Fruit fly (Drosophila melanogaster) whole organism, prepupa: Measurements from ENCODE around the gene CG32647.
A peak's percentile ranks its signal among the peaks of the same experiment; 100 is the strongest.

Source experiments
- Blimp-1 ChIP-seq: fragments of 200-800 bp; sonication (Bioruptor generic); optimal IDR thresholded peaks from 3 replicates; lab custom pipeline; 2017; ENCODE audit warnings: missing biosample characterization, missing genetic modification characterization, mild to moderate bottlenecking, moderate library complexity, missing genetic modification reagents
- CG10631 ChIP-seq: fragments of 200-800 bp; sonication (Bioruptor generic); optimal IDR thresholded peaks from 2 replicates; lab custom pipeline; 2016; ENCODE audit warnings: missing biosample characterization, missing genetic modification characterization
- CG10669 ChIP-seq: fragments of 200-800 bp; sonication (Bioruptor generic); optimal IDR thresholded peaks from 3 replicates; lab custom pipeline; 2018; ENCODE audit warnings: missing biosample characterization, mild to moderate bottlenecking, missing genetic modification characterization, moderate library complexity
- CG11294 ChIP-seq: fragments of 200-800 bp; sonication (Bioruptor generic); IDR thresholded peaks from 2 replicates; pipeline ENCODE4 v1.3.6; 2022; ENCODE audit warnings: missing biosample characterization, missing genetic modification characterization
- CG11902 ChIP-seq: fragments of 200-800 bp; sonication (Bioruptor generic); optimal IDR thresholded peaks from 3 replicates; lab custom pipeline; 2016; ENCODE audit warnings: missing biosample characterization, missing genetic modification characterization
- CG15336 ChIP-seq: fragments of 200-800 bp; sonication (Bioruptor generic); IDR thresholded peaks from 2 replicates; pipeline ENCODE4 v1.3.6; 2022; ENCODE audit warnings: missing biosample characterization, missing genetic modification characterization
- CG16779 ChIP-seq: fragments of 200-800 bp; sonication (Bioruptor generic); optimal IDR thresholded peaks from 3 replicates; lab custom pipeline; 2017; ENCODE audit warnings: missing biosample characterization, mild to moderate bottlenecking, missing genetic modification characterization
- CG31627 ChIP-seq: fragments of 200-800 bp; sonication (Bioruptor generic); optimal IDR thresholded peaks from 3 replicates; lab custom pipeline; 2016; ENCODE audit warnings: missing biosample characterization, missing genetic modification characterization
- CG32006 ChIP-seq: fragments of 200-800 bp; sonication (Bioruptor generic); optimal IDR thresholded peaks from 3 replicates; lab custom pipeline; 2017; ENCODE audit warnings: missing biosample characterization, mild to moderate bottlenecking, missing genetic modification characterization
- CG3919 ChIP-seq: fragments of 200-800 bp; sonication (Bioruptor generic); optimal IDR thresholded peaks from 3 replicates; lab custom pipeline; 2016; ENCODE audit warnings: missing biosample characterization, missing genetic modification characterization
- CG4318 ChIP-seq: fragments of 200-800 bp; sonication (Bioruptor generic); optimal IDR thresholded peaks from 3 replicates; lab custom pipeline; 2017; ENCODE audit warnings: missing biosample characterization, mild to moderate bottlenecking, missing genetic modification characterization
- CG6163 ChIP-seq: fragments of 200-800 bp; sonication (Bioruptor generic); IDR thresholded peaks from 3 replicates; pipeline ENCODE4 v1.3.6; 2022; ENCODE audit warnings: missing biosample characterization, missing genetic modification characterization
- CG6276 ChIP-seq: fragments of 200-800 bp; sonication (Bioruptor generic); optimal IDR thresholded peaks from 2 replicates; lab custom pipeline; 2017; ENCODE audit warnings: missing biosample characterization, mild to moderate bottlenecking, missing genetic modification characterization
- CG6808 ChIP-seq: fragments of 200-800 bp; sonication (Bioruptor generic); optimal IDR thresholded peaks from 3 replicates; lab custom pipeline; 2017; ENCODE audit warnings: missing biosample characterization, missing genetic modification characterization, mild to moderate bottlenecking, moderate library complexity, missing genetic modification reagents
- CG6854 ChIP-seq: fragments of 200-800 bp; sonication (Bioruptor generic); optimal IDR thresholded peaks from 2 replicates; lab custom pipeline; 2017; ENCODE audit warnings: missing biosample characterization, mild to moderate bottlenecking, missing genetic modification characterization
- CG7368 ChIP-seq: fragments of 200-800 bp; sonication (Bioruptor generic); optimal IDR thresholded peaks from 3 replicates; lab custom pipeline; 2016; ENCODE audit warnings: missing biosample characterization, missing genetic modification characterization
- CG8119 ChIP-seq: fragments of 200-800 bp; sonication (Bioruptor generic); IDR thresholded peaks from 3 replicates; pipeline ENCODE4 v1.3.6; 2022; ENCODE audit warnings: missing biosample characterization, missing genetic modification characterization
- CG8319 ChIP-seq: fragments of 200-800 bp; sonication (Bioruptor generic); optimal IDR thresholded peaks from 3 replicates; lab custom pipeline; 2016; ENCODE audit warnings: missing biosample characterization, missing genetic modification characterization
- CG8632 ChIP-seq: fragments of 200-800 bp; sonication (Bioruptor generic); optimal IDR thresholded peaks from 3 replicates; lab custom pipeline; 2016; ENCODE audit warnings: missing biosample characterization, missing genetic modification characterization
- CG9139 ChIP-seq: fragments of 200-800 bp; sonication (Bioruptor generic); optimal IDR thresholded peaks from 3 replicates; lab custom pipeline; 2017; ENCODE audit warnings: missing biosample characterization, mild to moderate bottlenecking, missing genetic modification characterization
- Eip75B ChIP-seq: fragments of 200-800 bp; sonication (Bioruptor generic); optimal IDR thresholded peaks from 3 replicates; lab custom pipeline; 2016; ENCODE audit warnings: missing biosample characterization, missing genetic modification characterization
- Eip93F ChIP-seq: fragments of 200-800 bp; sonication (Bioruptor generic); optimal IDR thresholded peaks from 2 replicates; lab custom pipeline; 2016; ENCODE audit warnings: missing biosample characterization, mild to moderate bottlenecking, missing genetic modification characterization
- Ets21C ChIP-seq: fragments of 200-800 bp; sonication (Bioruptor generic); optimal IDR thresholded peaks from 3 replicates; lab custom pipeline; 2016; ENCODE audit warnings: missing biosample characterization, missing genetic modification characterization
- Ets96B ChIP-seq: fragments of 200-800 bp; optimal IDR thresholded peaks from 2 replicates; lab custom pipeline; 2019; ENCODE audit warnings: missing biosample characterization, mild to moderate bottlenecking, missing genetic modification characterization, moderate library complexity
- Gug ChIP-seq: fragments of 200-800 bp; sonication (Bioruptor generic); IDR thresholded peaks from 2 replicates; pipeline ENCODE4 v1.3.6; 2022; ENCODE audit warnings: missing biosample characterization, missing genetic modification characterization
- Hr38 ChIP-seq: sonication (Bioruptor generic); optimal IDR thresholded peaks from 2 replicates; lab custom pipeline; 2016; ENCODE audit warnings: missing biosample characterization, missing genetic modification characterization
- Hr4 ChIP-seq: fragments of 200-800 bp; sonication (Bioruptor generic); optimal IDR thresholded peaks from 3 replicates; lab custom pipeline; 2016; ENCODE audit warnings: missing biosample characterization, missing genetic modification characterization
- Lpt ChIP-seq: fragments of 200-800 bp; sonication (Bioruptor generic); optimal IDR thresholded peaks from 3 replicates; lab custom pipeline; 2016; ENCODE audit warnings: missing biosample characterization, missing genetic modification characterization
- Met ChIP-seq: fragments of 200-800 bp; sonication (Bioruptor generic); optimal IDR thresholded peaks from 3 replicates; lab custom pipeline; 2016; ENCODE audit warnings: missing biosample characterization, missing genetic modification characterization
- Smox ChIP-seq: fragments of 200-800 bp; sonication (Bioruptor generic); optimal IDR thresholded peaks from 3 replicates; lab custom pipeline; 2016; ENCODE audit warnings: missing biosample characterization, missing genetic modification characterization
- Sox15 ChIP-seq: fragments of 200-800 bp; sonication (Bioruptor generic); optimal IDR thresholded peaks from 3 replicates; lab custom pipeline; 2016; ENCODE audit warnings: missing biosample characterization, missing genetic modification characterization
- achi ChIP-seq: fragments of 200-800 bp; sonication (Bioruptor generic); optimal IDR thresholded peaks from 3 replicates; lab custom pipeline; 2016; ENCODE audit warnings: missing biosample characterization, missing genetic modification characterization
- dac ChIP-seq: fragments of 200-800 bp; sonication (Bioruptor generic); optimal IDR thresholded peaks from 2 replicates; lab custom pipeline; 2017; ENCODE audit warnings: missing biosample characterization, mild to moderate bottlenecking, missing genetic modification characterization
- dsx ChIP-seq: fragments of 200-800 bp; optimal IDR thresholded peaks from 3 replicates; lab custom pipeline; 2019; ENCODE audit warnings: missing biosample characterization, mild to moderate bottlenecking, missing genetic modification characterization, moderate library complexity; ENCODE audit not compliant: poor library complexity, severe bottlenecking
- eg ChIP-seq: fragments of 200-800 bp; sonication (Bioruptor generic); IDR thresholded peaks from 3 replicates; pipeline ENCODE4 v1.3.6; 2022; ENCODE audit warnings: missing biosample characterization, missing genetic modification characterization
- esn ChIP-seq: fragments of 200-800 bp; sonication (Bioruptor generic); optimal IDR thresholded peaks from 2 replicates; lab custom pipeline; 2016; ENCODE audit warnings: missing biosample characterization, mild to moderate bottlenecking, missing genetic modification characterization, moderate library complexity
- fd59A ChIP-seq: fragments of 200-800 bp; sonication (Bioruptor generic); optimal IDR thresholded peaks from 2 replicates; lab custom pipeline; 2017; ENCODE audit warnings: missing biosample characterization, mild to moderate bottlenecking, missing genetic modification characterization, missing genetic modification reagents
- fd85E ChIP-seq: fragments of 200-800 bp; sonication (Bioruptor generic); optimal IDR thresholded peaks from 3 replicates; lab custom pipeline; 2016; ENCODE audit warnings: missing biosample characterization, missing genetic modification characterization
- lz ChIP-seq: fragments of 200-800 bp; sonication (Bioruptor generic); optimal IDR thresholded peaks from 3 replicates; lab custom pipeline; 2016; ENCODE audit warnings: missing biosample characterization, missing genetic modification characterization
- net ChIP-seq: fragments of 200-800 bp; sonication (Bioruptor generic); optimal IDR thresholded peaks from 3 replicates; lab custom pipeline; 2016; ENCODE audit warnings: missing biosample characterization, missing genetic modification characterization
- pdm3 ChIP-seq: fragments of 200-800 bp; sonication (Bioruptor generic); optimal IDR thresholded peaks from 3 replicates; lab custom pipeline; 2016; ENCODE audit warnings: missing biosample characterization, missing genetic modification characterization
- salr ChIP-seq, 2 experiments: fragments of 200-800 bp; sonication (Bioruptor generic); optimal IDR thresholded peaks; 3 replicates each; lab custom pipeline; 2016 to 2018; ENCODE audit warnings: missing biosample characterization in 2 of 2, missing genetic modification characterization in 2 of 2, mild to moderate bottlenecking in 1 of 2
- spab ChIP-seq: fragments of 200-800 bp; sonication (Bioruptor generic); optimal IDR thresholded peaks from 2 replicates; lab custom pipeline; 2017; ENCODE audit warnings: missing biosample characterization, mild to moderate bottlenecking, missing genetic modification characterization, missing genetic modification reagents
- ss ChIP-seq, 2 experiments: fragments of 200-800 bp; sonication (Bioruptor generic); optimal IDR thresholded peaks; 2 replicates in 1 of 2; 3 replicates in 1 of 2; lab custom pipeline; 2017 to 2018; ENCODE audit warnings: mild to moderate bottlenecking in 2 of 2, missing biosample characterization in 2 of 2, missing genetic modification characterization in 2 of 2, moderate library complexity in 1 of 2
- vri ChIP-seq: fragments of 200-800 bp; sonication (Bioruptor generic); optimal IDR thresholded peaks from 3 replicates; lab custom pipeline; 2016; ENCODE audit warnings: missing biosample characterization, mild to moderate bottlenecking, missing genetic modification characterization

Gene CG32647

dm6 chrX:12750928-12751631 is 33.7 kb downstream of the CG32647 start (continued):
- TF ChIP-seq Ets21C (peak; percentile 99), spab (peak; percentile 100), CG31627 (peak; percentile 100), CG11294 (GFP tag; lab: Robert Waterston, UW) (peak; percentile 100), lz (GFP tag; lab: Kevin White, UChicago) (peak; percentile 100), Gug (peak; percentile 100), Hr4 (GFP tag; lab: Kevin White, UChicago) (peak; percentile 100), Eip93F (GFP tag; lab: Kevin White, UChicago) (peak; percentile 99), salr (GFP tag; optimal IDR thresholded peaks at IDR 0.05; lab: Kevin White, UChicago) (peak; percentile 99 to 100), Eip75B (peak; percentile 100), eg (GFP tag; lab: Robert Waterston, UW) (peak; percentile 100), esn (GFP tag; lab: Kevin White, UChicago) (peak; percentile 100), Sox15 (peak; percentile 99), CG6276 (peak; percentile 100), CG8319 (peak; percentile 100), CG6163 (GFP tag; lab: Robert Waterston, UW) (peak; percentile 100), CG32006 (GFP tag; lab: Kevin White, UChicago) (peak; percentile 100), dsx (GFP tag; lab: Kevin White, UChicago) (peak; percentile 100), CG6808 (peak; percentile 99), CG7368 (peak; percentile 99), CG6854 (peak; percentile 99), Ets96B (peak; percentile 100), CG10631 (GFP tag; lab: Kevin White, UChicago) (peak; percentile 100), Smox (GFP tag; lab: Kevin White, UChicago) (peak; percentile 100)

- TF ChIP-seq CG11902 (GFP tag; lab: Kevin White, UChicago) (no peak), CG3919 (GFP tag; lab: Kevin White, UChicago) (no peak), CG9139 (no peak), dac (GFP tag; lab: Kevin White, UChicago) (no peak), Blimp-1 (GFP tag; lab: Kevin White, UChicago) (no peak), CG16779 (tag; lab: Kevin White, UChicago) (no peak), net (GFP tag; lab: Kevin White, UChicago) (no peak), Smox (GFP tag; lab: Kevin White, UChicago) (no peak), CG15336 (GFP tag; lab: Robert Waterston, UW) (no peak), CG6854 (no peak), fd59A (GFP tag; lab: Kevin White, UChicago) (no peak)
These were observed 34.2 kb downstream of the CG32647 start for dm6 chrX:12750582-12750927.

- TF ChIP-seq CG6808 (peak; percentile 57), Met (GFP tag; lab: Kevin White, UChicago) (no peak), ss (GFP tag; optimal IDR thresholded peaks at IDR 0.05; lab: Kevin White, UChicago) (peak; percentile 70 to 76), Ets21C (no peak), pdm3 (no peak), Eip93F (GFP tag; lab: Kevin White, UChicago) (no peak), CG7368 (no peak), CG8632 (GFP tag; lab: Kevin White, UChicago) (no peak), CG8319 (no peak), Eip75B (no peak), CG10669 (GFP tag; lab: Kevin White, UChicago) (peak; percentile 49), CG32006 (GFP tag; lab: Kevin White, UChicago) (no peak), Hr38 (GFP tag; lab: Kevin White, UChicago) (no peak), CG4318 (GFP tag; lab: Kevin White, UChicago) (no peak), CG11294 (GFP tag; lab: Robert Waterston, UW) (no peak), Sox15 (no peak), Lpt (GFP tag; lab: Kevin White, UChicago) (peak; percentile 30), CG6276 (peak; percentile 70), CG6163 (GFP tag; lab: Robert Waterston, UW) (peak; percentile 47; the same call in 2 of the 3 replicates), CG3919 (GFP tag; lab: Kevin White, UChicago) (no peak), esn (GFP tag; lab: Kevin White, UChicago) (no peak), CG8119 (GFP tag; lab: Robert Waterston, UW) (peak; percentile 62), fd85E (GFP tag; lab: Kevin White, UChicago) (no peak), achi (GFP tag; lab: Kevin White, UChicago) (no peak), vri (GFP tag; lab: Kevin White, UChicago) (peak; percentile 70), lz (GFP tag; lab: Kevin White, UChicago) (no peak)
These were observed 34.7 kb downstream of the CG32647 start for dm6 chrX:12749891-12750581.
